Fruit fly (Drosophila melanogaster) whole organism, prepupa: ENCODE measurements around the gene CG14275.

Experiments used
- Blimp-1 ChIP-seq: fragments of 200-800 bp; sonication (Bioruptor generic); optimal IDR thresholded peaks from 3 replicates; lab custom pipeline; 2017; ENCODE audit warnings: missing biosample characterization, missing genetic modification characterization, mild to moderate bottlenecking, moderate library complexity, missing genetic modification reagents
- CG11902 ChIP-seq: fragments of 200-800 bp; sonication (Bioruptor generic); optimal IDR thresholded peaks from 3 replicates; lab custom pipeline; 2016; ENCODE audit warnings: missing biosample characterization, missing genetic modification characterization
- CG15336 ChIP-seq: fragments of 200-800 bp; sonication (Bioruptor generic); IDR thresholded peaks from 2 replicates; pipeline ENCODE4 v1.3.6; 2022; ENCODE audit warnings: missing biosample characterization, missing genetic modification characterization
- CG1621 ChIP-seq: fragments of 200-800 bp; sonication (Bioruptor generic); optimal IDR thresholded peaks from 3 replicates; lab custom pipeline; 2018; ENCODE audit warnings: missing biosample characterization, mild to moderate bottlenecking, missing genetic modification characterization
- CG16779 ChIP-seq: fragments of 200-800 bp; sonication (Bioruptor generic); optimal IDR thresholded peaks from 3 replicates; lab custom pipeline; 2017; ENCODE audit warnings: missing biosample characterization, mild to moderate bottlenecking, missing genetic modification characterization
- CG3032 ChIP-seq: fragments of 200-800 bp; optimal IDR thresholded peaks from 2 replicates; lab custom pipeline; 2019; ENCODE audit warnings: missing biosample characterization, mild to moderate bottlenecking, missing genetic modification characterization, moderate library complexity
- CG32006 ChIP-seq: fragments of 200-800 bp; sonication (Bioruptor generic); optimal IDR thresholded peaks from 3 replicates; lab custom pipeline; 2017; ENCODE audit warnings: missing biosample characterization, mild to moderate bottlenecking, missing genetic modification characterization
- CG34406 ChIP-seq: fragments of 200-800 bp; sonication (Bioruptor generic); optimal IDR thresholded peaks from 3 replicates; lab custom pipeline; 2016; ENCODE audit warnings: missing biosample characterization, missing genetic modification characterization
- CG6276 ChIP-seq: fragments of 200-800 bp; sonication (Bioruptor generic); optimal IDR thresholded peaks from 2 replicates; lab custom pipeline; 2017; ENCODE audit warnings: missing biosample characterization, mild to moderate bottlenecking, missing genetic modification characterization
- CG6808 ChIP-seq: fragments of 200-800 bp; sonication (Bioruptor generic); optimal IDR thresholded peaks from 3 replicates; lab custom pipeline; 2017; ENCODE audit warnings: missing biosample characterization, missing genetic modification characterization, mild to moderate bottlenecking, moderate library complexity, missing genetic modification reagents
- CG8119 ChIP-seq: fragments of 200-800 bp; sonication (Bioruptor generic); IDR thresholded peaks from 3 replicates; pipeline ENCODE4 v1.3.6; 2022; ENCODE audit warnings: missing biosample characterization, missing genetic modification characterization
- CG8319 ChIP-seq: fragments of 200-800 bp; sonication (Bioruptor generic); optimal IDR thresholded peaks from 3 replicates; lab custom pipeline; 2016; ENCODE audit warnings: missing biosample characterization, missing genetic modification characterization
- CG8632 ChIP-seq: fragments of 200-800 bp; sonication (Bioruptor generic); optimal IDR thresholded peaks from 3 replicates; lab custom pipeline; 2016; ENCODE audit warnings: missing biosample characterization, missing genetic modification characterization
- CG9139 ChIP-seq: fragments of 200-800 bp; sonication (Bioruptor generic); optimal IDR thresholded peaks from 3 replicates; lab custom pipeline; 2017; ENCODE audit warnings: missing biosample characterization, mild to moderate bottlenecking, missing genetic modification characterization
- Eip75B ChIP-seq: fragments of 200-800 bp; sonication (Bioruptor generic); optimal IDR thresholded peaks from 3 replicates; lab custom pipeline; 2016; ENCODE audit warnings: missing biosample characterization, missing genetic modification characterization
- Eip78C ChIP-seq: fragments of 200-800 bp; sonication (Bioruptor generic); peaks from one replicate; lab custom pipeline; 2016; ENCODE audit warnings: missing biosample characterization, missing genetic modification characterization
- Ets21C ChIP-seq: fragments of 200-800 bp; sonication (Bioruptor generic); optimal IDR thresholded peaks from 3 replicates; lab custom pipeline; 2016; ENCODE audit warnings: missing biosample characterization, missing genetic modification characterization
- Ets96B ChIP-seq: fragments of 200-800 bp; optimal IDR thresholded peaks from 2 replicates; lab custom pipeline; 2019; ENCODE audit warnings: missing biosample characterization, mild to moderate bottlenecking, missing genetic modification characterization, moderate library complexity
- Hr38 ChIP-seq: sonication (Bioruptor generic); optimal IDR thresholded peaks from 2 replicates; lab custom pipeline; 2016; ENCODE audit warnings: missing biosample characterization, missing genetic modification characterization
- Hr39 ChIP-seq: fragments of 200-800 bp; sonication (Bioruptor generic); optimal IDR thresholded peaks from 2 replicates; lab custom pipeline; 2016; ENCODE audit warnings: missing biosample characterization, missing genetic modification characterization
- Hr4 ChIP-seq: fragments of 200-800 bp; sonication (Bioruptor generic); optimal IDR thresholded peaks from 3 replicates; lab custom pipeline; 2016; ENCODE audit warnings: missing biosample characterization, missing genetic modification characterization
- Met ChIP-seq: fragments of 200-800 bp; sonication (Bioruptor generic); optimal IDR thresholded peaks from 3 replicates; lab custom pipeline; 2016; ENCODE audit warnings: missing biosample characterization, missing genetic modification characterization
- OdsH ChIP-seq: fragments of 200-800 bp; sonication (Bioruptor generic); optimal IDR thresholded peaks from 3 replicates; lab custom pipeline; 2016; ENCODE audit warnings: missing biosample characterization, missing genetic modification characterization
- Smox ChIP-seq: fragments of 200-800 bp; sonication (Bioruptor generic); optimal IDR thresholded peaks from 3 replicates; lab custom pipeline; 2016; ENCODE audit warnings: missing biosample characterization, missing genetic modification characterization
- Sox14 ChIP-seq: fragments of 200-800 bp; sonication (Bioruptor generic); optimal IDR thresholded peaks from 3 replicates; lab custom pipeline; 2016; ENCODE audit warnings: missing biosample characterization, missing genetic modification characterization
- Sox15 ChIP-seq: fragments of 200-800 bp; sonication (Bioruptor generic); optimal IDR thresholded peaks from 3 replicates; lab custom pipeline; 2016; ENCODE audit warnings: missing biosample characterization, missing genetic modification characterization
- achi ChIP-seq: fragments of 200-800 bp; sonication (Bioruptor generic); optimal IDR thresholded peaks from 3 replicates; lab custom pipeline; 2016; ENCODE audit warnings: missing biosample characterization, missing genetic modification characterization
- acj6 ChIP-seq: fragments of 200-800 bp; sonication (Bioruptor generic); optimal IDR thresholded peaks from 3 replicates; lab custom pipeline; 2016; ENCODE audit warnings: missing biosample characterization, missing genetic modification characterization
- dac ChIP-seq: fragments of 200-800 bp; sonication (Bioruptor generic); optimal IDR thresholded peaks from 2 replicates; lab custom pipeline; 2017; ENCODE audit warnings: missing biosample characterization, mild to moderate bottlenecking, missing genetic modification characterization
- dsx ChIP-seq: fragments of 200-800 bp; optimal IDR thresholded peaks from 3 replicates; lab custom pipeline; 2019; ENCODE audit warnings: missing biosample characterization, mild to moderate bottlenecking, missing genetic modification characterization, moderate library complexity; ENCODE audit not compliant: poor library complexity, severe bottlenecking
- eg ChIP-seq: fragments of 200-800 bp; sonication (Bioruptor generic); IDR thresholded peaks from 3 replicates; pipeline ENCODE4 v1.3.6; 2022; ENCODE audit warnings: missing biosample characterization, missing genetic modification characterization
- esn ChIP-seq: fragments of 200-800 bp; sonication (Bioruptor generic); optimal IDR thresholded peaks from 2 replicates; lab custom pipeline; 2016; ENCODE audit warnings: missing biosample characterization, mild to moderate bottlenecking, missing genetic modification characterization, moderate library complexity
- fd85E ChIP-seq: fragments of 200-800 bp; sonication (Bioruptor generic); optimal IDR thresholded peaks from 3 replicates; lab custom pipeline; 2016; ENCODE audit warnings: missing biosample characterization, missing genetic modification characterization
- fkh ChIP-seq: fragments of 200-800 bp; sonication (Bioruptor generic); optimal IDR thresholded peaks from 3 replicates; lab custom pipeline; 2017; ENCODE audit warnings: missing biosample characterization, mild to moderate bottlenecking, missing genetic modification characterization, moderate library complexity
- salr ChIP-seq, 2 experiments: fragments of 200-800 bp; sonication (Bioruptor generic); optimal IDR thresholded peaks; 3 replicates each; lab custom pipeline; 2016 to 2018; ENCODE audit warnings: missing biosample characterization in 2 of 2, missing genetic modification characterization in 2 of 2, mild to moderate bottlenecking in 1 of 2
- spab ChIP-seq: fragments of 200-800 bp; sonication (Bioruptor generic); optimal IDR thresholded peaks from 2 replicates; lab custom pipeline; 2017; ENCODE audit warnings: missing biosample characterization, mild to moderate bottlenecking, missing genetic modification characterization, missing genetic modification reagents
- ss ChIP-seq, 2 experiments: fragments of 200-800 bp; sonication (Bioruptor generic); optimal IDR thresholded peaks; 2 replicates in 1 of 2; 3 replicates in 1 of 2; lab custom pipeline; 2017 to 2018; ENCODE audit warnings: mild to moderate bottlenecking in 2 of 2, missing biosample characterization in 2 of 2, missing genetic modification characterization in 2 of 2, moderate library complexity in 1 of 2
- topi ChIP-seq: fragments of 200-800 bp; sonication (Bioruptor generic); optimal IDR thresholded peaks from 3 replicates; lab custom pipeline; 2016; ENCODE audit warnings: missing biosample characterization, missing genetic modification characterization

CG14275 gene

DNA sequence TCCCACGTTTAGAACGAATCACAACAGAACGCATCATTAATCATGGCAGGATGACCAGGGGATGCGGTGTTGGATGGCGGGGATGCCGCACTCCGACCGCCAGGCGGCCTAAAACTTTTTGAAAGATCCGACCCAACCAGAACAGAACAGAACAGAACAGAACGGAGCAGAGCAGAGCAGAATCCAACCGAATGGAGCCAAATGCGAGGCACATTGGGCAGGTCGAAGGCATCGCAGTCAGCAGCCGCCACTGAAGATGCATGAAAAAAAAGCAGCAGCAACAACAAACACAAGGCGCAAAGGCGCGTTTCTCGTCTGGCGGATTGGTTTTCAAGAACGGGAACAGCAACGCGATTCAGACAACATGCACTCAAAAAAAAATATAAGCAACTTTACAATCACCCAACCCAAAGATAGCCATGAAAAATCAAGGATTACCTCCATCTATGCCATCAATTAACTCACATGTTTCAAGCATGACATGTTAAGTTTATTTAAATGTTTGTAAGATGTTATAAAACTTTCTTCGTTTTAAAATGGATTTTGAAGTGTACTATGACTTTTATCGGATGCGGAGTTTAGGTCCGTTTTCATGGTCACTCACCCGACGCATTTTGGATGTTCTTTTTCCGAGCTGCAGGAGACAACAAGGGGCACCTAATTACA, 47.7 kb upstream of the CG14275 start (continued):
- TF ChIP-seq achi (peak; percentile 90), Eip75B (peak; percentile 93), CG6276 (GFP tag; lab: Kevin White, UChicago) (peak; percentile 71), CG8119 (GFP tag; lab: Robert Waterston, UW) (peak; percentile 83), CG8319 (GFP tag; lab: Kevin White, UChicago) (peak; percentile 80), Smox (GFP tag; lab: Kevin White, UChicago) (peak; percentile 96), Hr4 (GFP tag; lab: Kevin White, UChicago) (peak; percentile 57), eg (GFP tag; lab: Robert Waterston, UW) (peak; percentile 72), Ets96B (tag; lab: Kevin White, UChicago) (peak; percentile 93), Eip78C (GFP tag; lab: Kevin White, UChicago) (peak; percentile 97), CG3032 (tag; lab: Kevin White, UChicago) (peak; percentile 91), Hr38 (GFP tag; lab: Kevin White, UChicago) (no peak), ss (GFP tag; optimal IDR thresholded peaks at IDR 0.05; lab: Kevin White, UChicago) (peak; percentile 85 to 91), CG11902 (GFP tag; lab: Kevin White, UChicago) (peak; percentile 78), CG9139 (GFP tag; lab: Kevin White, UChicago) (peak; percentile 85), Met (peak; percentile 97), Sox14 (GFP tag; lab: Kevin White, UChicago) (peak; percentile 94), CG32006 (GFP tag; lab: Kevin White, UChicago) (peak; percentile 79), fd85E (GFP tag; lab: Kevin White, UChicago) (peak; percentile 54), CG16779 (tag; lab: Kevin White, UChicago) (peak; percentile 74)
- TF ChIP-seq, all 60 proteins: peak for 57

DNA sequence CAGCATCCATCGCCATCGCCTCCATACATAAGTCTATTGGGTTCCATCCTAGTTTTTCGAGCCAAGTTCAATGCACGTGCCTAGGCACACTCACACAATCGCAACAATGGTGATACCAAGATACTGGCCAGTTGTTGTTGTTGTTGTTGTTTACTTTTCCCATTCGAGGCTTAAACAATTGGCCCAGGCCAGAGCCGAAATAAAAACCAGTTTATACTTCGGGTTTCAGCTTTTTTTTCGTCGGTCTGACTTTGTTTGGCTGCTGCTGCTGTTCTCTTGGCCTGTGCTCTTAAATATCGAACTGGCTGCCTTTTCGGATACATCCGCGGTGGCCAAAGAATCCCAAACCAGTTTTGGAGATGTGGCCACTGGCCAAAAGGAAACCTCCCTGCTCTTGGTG, 47.0 kb upstream of the CG14275 start:
- TF ChIP-seq Eip75B = no peak
- no peak for TF ChIP-seq esn (GFP tag; lab: Kevin White, UChicago)
- TF ChIP-seq salr (GFP tag; optimal IDR thresholded peaks at IDR 0.05; lab: Kevin White, UChicago) = no peak
- TF ChIP-seq dac (GFP tag; lab: Kevin White, UChicago) = no peak
- TF ChIP-seq CG15336 (GFP tag; lab: Robert Waterston, UW) = no peak
- no peak for TF ChIP-seq CG8632
- no peak for TF ChIP-seq CG11902 (GFP tag; lab: Kevin White, UChicago)
- TF ChIP-seq fkh = peak; percentile 51
- TF ChIP-seq CG8319 (GFP tag; lab: Kevin White, UChicago) = peak; percentile 13
- peak; percentile 39 for TF ChIP-seq dsx (GFP tag; lab: Kevin White, UChicago)

dm6 chr2L:8281872-8282271, 45.4 kb upstream of the CG14275 start:
- TF ChIP-seq Sox15 (GFP tag; lab: Kevin White, UChicago) = no peak
- TF ChIP-seq CG1621 (tag; lab: Kevin White, UChicago) = no peak
- no peak for TF ChIP-seq spab (GFP tag; lab: Kevin White, UChicago)
- no peak for TF ChIP-seq achi
- TF ChIP-seq Hr39 = no peak
- TF ChIP-seq CG9139 (GFP tag; lab: Kevin White, UChicago) = no peak
- no peak for TF ChIP-seq Hr38 (GFP tag; lab: Kevin White, UChicago)
- TF ChIP-seq acj6 (GFP tag; lab: Kevin White, UChicago) = no peak
- no peak for TF ChIP-seq Blimp-1 (GFP tag; lab: Kevin White, UChicago)
- TF ChIP-seq CG6808 (GFP tag; lab: Kevin White, UChicago) = no peak
- no peak for TF ChIP-seq topi (GFP tag; lab: Kevin White, UChicago)
- TF ChIP-seq CG16779 (tag; lab: Kevin White, UChicago) = no peak
- no peak for TF ChIP-seq Ets21C (GFP tag; lab: Kevin White, UChicago)
- TF ChIP-seq CG34406 (GFP tag; lab: Kevin White, UChicago) = no peak
- TF ChIP-seq OdsH = no peak
